Worm (Caenorhabditis elegans) whole organism, L2 larva: ENCODE measurements around the gene K12H6.10.

ENCODE experiments used
- ZK546.5 ChIP-seq: sonication (generic microtip); optimal IDR thresholded peaks from 2 replicates; lab custom pipeline; 2017; ENCODE audit warnings: missing biosample characterization, missing genetic modification characterization
- alr-1 ChIP-seq: fragments of 150-350 bp; optimal IDR thresholded peaks from 2 replicates; lab custom pipeline; 2014; ENCODE audit warnings: missing biosample characterization, missing genetic modification characterization
- fos-1 ChIP-seq: fragments of 150-350 bp; optimal IDR thresholded peaks from 2 replicates; lab custom pipeline; 2014; ENCODE audit warnings: missing biosample characterization, missing genetic modification characterization
- lin-11 ChIP-seq: fragments of 150-350 bp; sonication (generic microtip); optimal IDR thresholded peaks from 2 replicates; lab custom pipeline; 2014; ENCODE audit warnings: missing biosample characterization, missing genetic modification characterization, inconsistent platforms, mixed read lengths
- lsy-2 ChIP-seq, 2 experiments: fragments of 150-350 bp in 1 of 2; sonication (generic microtip) in 1 of 2; optimal IDR thresholded peaks; 2 replicates each; lab custom pipeline; 2014 to 2017; ENCODE audit warnings: missing biosample characterization in 2 of 2, missing genetic modification characterization in 2 of 2
- nhr-10 ChIP-seq: sonication (generic microtip); optimal IDR thresholded peaks from 2 replicates; lab custom pipeline; 2017; ENCODE audit warnings: missing biosample characterization, missing genetic modification characterization
- nhr-21 ChIP-seq: fragments of 150-350 bp; optimal IDR thresholded peaks from 2 replicates; lab custom pipeline; 2014; ENCODE audit warnings: missing biosample characterization, missing genetic modification characterization

- TF ChIP-seq alr-1 (tag; lab: Kevin White, UChicago) (no peak), lsy-2 (tag; optimal IDR thresholded peaks at IDR 0.05; lab: Kevin White, UChicago) (no peak), nhr-21 (no peak), lin-11 (tag; lab: Kevin White, UChicago) (no peak), nhr-10 (tag; lab: Kevin White, UChicago) (no peak), fos-1 (tag; lab: Kevin White, UChicago) (no peak), ZK546.5 (no peak)
These were observed 41.9 kb upstream of the K12H6.10 start for ce11 chrII:2780804-2781203.
